Fruit fly (Drosophila melanogaster) whole organism, pupa: ENCODE data around the gene CG43074.

Source experiments
- CG10348 ChIP-seq: fragments of 200-800 bp; sonication (Bioruptor generic); IDR thresholded peaks from 2 replicates; pipeline ENCODE4 v1.3.6; 2022; ENCODE audit warnings: missing biosample characterization, missing genetic modification characterization
- CG8159 ChIP-seq: fragments of 200-800 bp; sonication (Bioruptor generic); optimal IDR thresholded peaks from 3 replicates; lab custom pipeline; 2018; ENCODE audit warnings: missing biosample characterization, mild to moderate bottlenecking, missing genetic modification characterization, moderate library complexity
- CG8301 ChIP-seq: fragments of 200-800 bp; sonication (Bioruptor generic); optimal IDR thresholded peaks from 2 replicates; lab custom pipeline; 2018; ENCODE audit warnings: missing biosample characterization, mild to moderate bottlenecking, missing genetic modification characterization
- Pif1A ChIP-seq: fragments of 200-800 bp; sonication (Bioruptor generic); optimal IDR thresholded peaks from 3 replicates; lab custom pipeline; 2016; ENCODE audit warnings: missing biosample characterization, missing genetic modification characterization

DNA sequence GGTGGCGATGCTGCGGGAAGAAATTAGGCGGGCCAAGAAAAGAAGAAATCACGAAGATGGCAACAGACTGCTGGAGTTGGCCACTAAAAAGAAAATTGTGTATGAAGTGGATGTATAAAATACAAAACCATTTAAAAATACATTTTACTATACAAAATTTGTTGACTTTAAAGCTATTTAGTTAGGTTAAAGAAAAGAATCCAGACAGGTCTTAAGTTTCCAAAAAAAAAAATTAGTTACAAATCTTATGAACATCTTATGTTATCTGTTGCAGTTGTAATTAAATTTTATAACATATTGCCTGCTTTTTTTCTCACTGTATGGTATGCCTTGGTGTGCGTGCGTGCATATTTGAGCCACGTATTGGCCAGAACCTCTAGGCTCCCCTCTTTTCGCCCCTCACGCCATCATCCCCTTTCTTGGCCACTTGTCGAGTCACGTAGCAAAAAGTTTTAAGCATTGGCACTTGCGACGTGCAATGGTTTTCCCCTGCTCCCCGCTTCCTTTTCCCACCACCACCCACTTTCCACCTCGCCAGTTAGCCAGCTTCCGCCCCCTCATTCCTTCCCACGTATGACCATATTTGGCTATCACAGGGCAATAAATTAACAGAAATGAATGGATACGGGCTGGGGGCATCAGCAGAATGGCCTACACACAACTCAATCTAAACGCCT lies 46.3 kb upstream of the CG43074 start:
- TF ChIP-seq CG8301 (tag; lab: Kevin White, UChicago) (peak; percentile 27), CG8159 (tag; lab: Kevin White, UChicago) (no peak), Pif1A (GFP tag; lab: Kevin White, UChicago) (no peak), CG10348 (GFP tag; lab: Robert Waterston, UW) (no peak)
